Worm (Caenorhabditis elegans) whole organism, early embryonic: ENCODE results near the gene M18.3.

ENCODE experiments used
- ets-7 ChIP-seq: sonication (generic microtip); optimal IDR thresholded peaks from 2 replicates; lab custom pipeline; 2016; ENCODE audit warnings: missing genotype, missing genetic modification characterization, missing compliant biosample characterization
- flt-1 ChIP-seq: fragments of 200-800 bp; sonication (Bioruptor generic); IDR thresholded peaks from 2 replicates; pipeline ENCODE4 v1.3.6; 2022; ENCODE audit warnings: missing genetic modification characterization, missing compliant biosample characterization
- hmg-4 ChIP-seq: fragments of 200-800 bp; sonication (Bioruptor generic); optimal IDR thresholded peaks from 2 replicates; lab custom pipeline; 2018; ENCODE audit warnings: mild to moderate bottlenecking, missing genetic modification characterization, missing compliant biosample characterization
- hnd-1 ChIP-seq: sonication (generic microtip); optimal IDR thresholded peaks from 2 replicates; lab custom pipeline; 2016; ENCODE audit warnings: missing genetic modification characterization, missing compliant biosample characterization
- sea-1 ChIP-seq: fragments of 200-800 bp; sonication (Bioruptor generic); conservative IDR thresholded peaks from 2 replicates; pipeline ENCODE4 v1.3.6; 2022; ENCODE audit warnings: missing genetic modification characterization, missing compliant biosample characterization
- tbx-11 ChIP-seq: fragments of 200-800 bp; sonication (Bioruptor generic); IDR thresholded peaks from 2 replicates; pipeline ENCODE4 v1.3.6; 2022; ENCODE audit warnings: missing genetic modification characterization, missing compliant biosample characterization
- tra-4 ChIP-seq: sonication (generic microtip); optimal IDR thresholded peaks from 2 replicates; lab custom pipeline; 2017; ENCODE audit warnings: missing genetic modification characterization, missing compliant biosample characterization

DNA sequence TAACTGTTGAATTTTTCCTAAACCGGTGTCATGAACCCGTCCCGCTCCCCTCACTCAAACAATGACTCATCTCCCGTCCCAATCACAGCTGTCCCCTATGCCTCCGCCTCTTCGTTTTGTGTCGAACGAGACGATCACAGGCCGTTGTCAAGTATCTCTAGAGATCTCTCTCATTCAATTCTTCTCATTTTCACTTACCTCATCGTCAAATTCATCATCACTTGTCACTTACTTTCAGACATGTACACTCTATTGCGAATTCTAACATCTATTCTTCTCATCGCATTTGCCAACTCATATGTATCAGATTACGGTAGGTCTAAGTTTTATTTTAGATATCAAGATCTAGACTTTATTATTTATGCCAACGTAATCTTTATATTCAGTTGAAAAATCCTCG, 48.1 kb upstream of the M18.3 start, which contains the start of gene K08E4.3:
- TF ChIP-seq ets-7 (tag; lab: Kevin White, UChicago) (no peak), sea-1 (GFP tag; lab: Robert Waterston, UW) (no peak), hnd-1 (tag; lab: Kevin White, UChicago) (no peak), tbx-11 (no peak), tra-4 (tag; lab: Kevin White, UChicago) (no peak), flt-1 (no peak), hmg-4 (GFP tag; lab: Kevin White, UChicago) (no peak)
